Fruit fly (Drosophila melanogaster) whole organism, pupa: ENCODE measurements around the gene Prosalpha3T.

Experiments
- CG10348 ChIP-seq: fragments of 200-800 bp; sonication (Bioruptor generic); IDR thresholded peaks from 2 replicates; pipeline ENCODE4 v1.3.6; 2022; ENCODE audit warnings: missing biosample characterization, missing genetic modification characterization
- CG12605 ChIP-seq: fragments of 200-800 bp; sonication (Bioruptor generic); IDR thresholded peaks from 2 replicates; pipeline ENCODE4 v1.3.6; 2022; ENCODE audit warnings: missing biosample characterization, missing genetic modification characterization
- CG13204 ChIP-seq: fragments of 200-800 bp; sonication (Bioruptor generic); optimal IDR thresholded peaks from 2 replicates; lab custom pipeline; 2018; ENCODE audit warnings: missing biosample characterization, mild to moderate bottlenecking, missing genetic modification characterization, moderate library complexity
- CG14655 ChIP-seq: fragments of 200-800 bp; sonication (Bioruptor generic); optimal IDR thresholded peaks from 3 replicates; lab custom pipeline; 2017; ENCODE audit warnings: mild to moderate bottlenecking, missing biosample characterization, missing genetic modification reagents, missing genetic modification characterization
- CG15710 ChIP-seq: fragments of 200-800 bp; sonication (Bioruptor generic); optimal IDR thresholded peaks from 2 replicates; lab custom pipeline; 2018; ENCODE audit warnings: missing biosample characterization, mild to moderate bottlenecking, missing genetic modification characterization, moderate library complexity
- CG17806 ChIP-seq: fragments of 200-800 bp; sonication (Bioruptor generic); optimal IDR thresholded peaks from 2 replicates; lab custom pipeline; 2018; ENCODE audit warnings: missing biosample characterization, mild to moderate bottlenecking, missing genetic modification characterization, moderate library complexity
- CG32121 ChIP-seq: fragments of 200-800 bp; sonication (Bioruptor generic); IDR thresholded peaks from 2 replicates; pipeline ENCODE4 v1.3.6; 2022; ENCODE audit warnings: missing biosample characterization, missing genetic modification characterization
- CG34367 ChIP-seq: fragments of 200-800 bp; sonication (Bioruptor generic); optimal IDR thresholded peaks from 2 replicates; lab custom pipeline; 2018; ENCODE audit warnings: missing biosample characterization, mild to moderate bottlenecking, missing genetic modification characterization
- CG4496 ChIP-seq: fragments of 200-800 bp; sonication (Bioruptor generic); IDR thresholded peaks from 3 replicates; pipeline ENCODE4 v1.3.6; 2022; ENCODE audit warnings: missing biosample characterization, missing genetic modification characterization
- CG8159 ChIP-seq: fragments of 200-800 bp; sonication (Bioruptor generic); optimal IDR thresholded peaks from 3 replicates; lab custom pipeline; 2018; ENCODE audit warnings: missing biosample characterization, mild to moderate bottlenecking, missing genetic modification characterization, moderate library complexity
- CG8301 ChIP-seq: fragments of 200-800 bp; sonication (Bioruptor generic); optimal IDR thresholded peaks from 2 replicates; lab custom pipeline; 2018; ENCODE audit warnings: missing biosample characterization, mild to moderate bottlenecking, missing genetic modification characterization
- CG9948 ChIP-seq: fragments of 200-800 bp; sonication (Bioruptor generic); optimal IDR thresholded peaks from 2 replicates; lab custom pipeline; 2018; ENCODE audit warnings: missing biosample characterization, mild to moderate bottlenecking, missing genetic modification characterization, moderate library complexity
- D1 ChIP-seq: fragments of 200-800 bp; sonication (Bioruptor generic); optimal IDR thresholded peaks from 2 replicates; lab custom pipeline; 2018; ENCODE audit warnings: missing biosample characterization, mild to moderate bottlenecking, missing genetic modification characterization, moderate library complexity
- EcR ChIP-seq: fragments of 200-800 bp; sonication (Bioruptor generic); optimal IDR thresholded peaks from 3 replicates; lab custom pipeline; 2019; ENCODE audit warnings: missing biosample characterization, missing genetic modification characterization, mild to moderate bottlenecking, moderate library complexity, missing genetic modification reagents
- Ets98B ChIP-seq: fragments of 200-800 bp; sonication (Bioruptor generic); IDR thresholded peaks from 2 replicates; pipeline ENCODE4 v1.3.6; 2022; ENCODE audit warnings: missing biosample characterization, missing genetic modification characterization
- Pif1A ChIP-seq: fragments of 200-800 bp; sonication (Bioruptor generic); optimal IDR thresholded peaks from 3 replicates; lab custom pipeline; 2016; ENCODE audit warnings: missing biosample characterization, missing genetic modification characterization
- Pif1B ChIP-seq: fragments of 200-800 bp; sonication (Bioruptor generic); optimal IDR thresholded peaks from 3 replicates; lab custom pipeline; 2016; ENCODE audit warnings: missing biosample characterization, missing genetic modification characterization
- Snoo ChIP-seq: fragments of 200-800 bp; sonication (Bioruptor generic); optimal IDR thresholded peaks from 3 replicates; lab custom pipeline; 2017; ENCODE audit warnings: missing biosample characterization, mild to moderate bottlenecking, missing genetic modification characterization, inconsistent platforms
- fd96Ca ChIP-seq: fragments of 200-800 bp; sonication (Bioruptor generic); IDR thresholded peaks from 3 replicates; pipeline ENCODE4 v1.3.6; 2022; ENCODE audit warnings: missing biosample characterization, missing genetic modification characterization
- gl ChIP-seq: fragments of 200-800 bp; sonication (Bioruptor generic); optimal IDR thresholded peaks from 2 replicates; lab custom pipeline; 2018; ENCODE audit warnings: missing biosample characterization, mild to moderate bottlenecking, missing genetic modification characterization
- rn ChIP-seq: fragments of 200-800 bp; sonication (Bioruptor generic); IDR thresholded peaks from 2 replicates; pipeline ENCODE4 v1.3.6; 2022; ENCODE audit warnings: missing biosample characterization, missing genetic modification characterization

The Prosalpha3T gene

dm6 chr3R:31127357-31127775 is 4.2 kb upstream of the Prosalpha3T start:
- TF ChIP-seq Pif1A (GFP tag; lab: Kevin White, UChicago) (no peak), CG8301 (tag; lab: Kevin White, UChicago) (no peak), CG17806 (tag; lab: Kevin White, UChicago) (no peak), CG14655 (no peak), CG12605 (no peak), CG32121 (GFP tag; lab: Robert Waterston, UW) (no peak), CG10348 (no peak), Snoo (tag; lab: Kevin White, UChicago) (no peak), rn (GFP tag; lab: Robert Waterston, UW) (no peak), CG15710 (tag; lab: Kevin White, UChicago) (no peak), CG9948 (no peak), EcR (GFP tag; lab: Kevin White, UChicago) (no peak)

dm6 chr3R:31125746-31126199 is 2.6 kb upstream of the Prosalpha3T start, which contains the start of gene CG15554:
Gene CG15554 (plus strand): TSS chr3R:31126149.
- TF ChIP-seq CG17806 (tag; lab: Kevin White, UChicago) = no peak
- no peak for TF ChIP-seq Pif1B (GFP tag; lab: Kevin White, UChicago)
- no peak for TF ChIP-seq Snoo (tag; lab: Kevin White, UChicago)
- TF ChIP-seq D1 (tag; lab: Kevin White, UChicago) = no peak
- TF ChIP-seq rn (GFP tag; lab: Robert Waterston, UW) = no peak
- TF ChIP-seq, all 21 proteins: peak for 0

DNA sequence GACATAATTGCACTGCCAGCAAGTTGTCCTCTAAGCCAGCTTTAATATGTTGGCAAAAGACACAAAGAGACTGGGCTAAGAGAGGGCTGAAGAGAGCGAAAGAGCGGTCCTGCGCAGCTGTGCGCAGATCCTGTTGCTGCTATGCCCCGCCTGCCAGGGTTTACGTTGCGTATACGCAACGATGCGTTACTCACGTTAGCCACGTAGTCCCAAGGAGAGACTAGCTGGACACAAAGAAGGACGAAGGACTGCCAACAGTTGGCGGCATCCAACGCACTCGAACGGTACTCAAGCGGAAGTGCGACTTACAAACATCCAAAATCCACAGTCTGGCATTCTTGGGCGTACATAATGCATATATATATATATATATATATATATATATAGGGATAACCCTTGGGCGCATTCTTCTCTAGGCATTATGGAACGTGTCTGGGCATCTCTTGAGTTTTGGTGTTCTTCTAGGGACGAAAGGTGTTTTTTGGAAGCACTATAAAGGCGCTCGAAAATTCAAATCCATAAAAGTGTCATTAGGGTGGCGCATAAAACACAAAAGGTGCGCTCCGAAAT is 3.3 kb downstream of the Prosalpha3T start:
- TF ChIP-seq CG12605 (no peak), CG8159 (tag; lab: Kevin White, UChicago) (no peak), Pif1B (GFP tag; lab: Kevin White, UChicago) (no peak), Ets98B (GFP tag; lab: Robert Waterston, UW) (no peak), CG10348 (no peak), CG15710 (tag; lab: Kevin White, UChicago) (no peak), CG32121 (GFP tag; lab: Robert Waterston, UW) (no peak), EcR (GFP tag; lab: Kevin White, UChicago) (no peak), rn (GFP tag; lab: Robert Waterston, UW) (no peak), CG4496 (GFP tag; lab: Robert Waterston, UW) (no peak), Pif1A (GFP tag; lab: Kevin White, UChicago) (no peak), CG13204 (no peak), CG9948 (no peak), CG14655 (no peak), CG8301 (tag; lab: Kevin White, UChicago) (no peak), CG34367 (tag; lab: Kevin White, UChicago) (no peak), fd96Ca (GFP tag; lab: Robert Waterston, UW) (no peak)

DNA sequence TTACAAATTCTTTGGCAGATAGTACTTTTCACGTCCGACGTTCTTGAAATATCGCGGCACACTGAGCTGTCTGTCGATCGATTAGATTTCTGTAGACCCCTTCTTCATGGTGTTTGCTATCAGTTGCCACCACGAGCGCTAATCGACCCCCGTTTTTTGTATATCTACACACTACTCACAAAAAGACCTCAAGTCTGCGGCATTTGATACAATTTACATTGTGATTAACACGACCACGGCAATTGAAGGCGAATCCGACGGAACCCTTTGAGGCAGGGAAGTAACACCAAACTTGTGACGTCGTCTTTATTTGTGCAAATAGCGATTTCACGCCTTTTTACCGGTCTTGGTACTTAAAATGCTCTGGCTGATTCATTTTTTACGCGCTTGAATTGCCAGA is 14.1 kb downstream of the Prosalpha3T start, which contains the start of gene Mayo:
Gene Mayo, minus strand, starts transcription at position 66 of the 400 bp plus-strand sequence.
- TF ChIP-seq gl (tag; lab: Kevin White, UChicago) (no peak), CG34367 (tag; lab: Kevin White, UChicago) (no peak), fd96Ca (GFP tag; lab: Robert Waterston, UW) (no peak), CG10348 (no peak), CG15710 (tag; lab: Kevin White, UChicago) (no peak), CG8301 (tag; lab: Kevin White, UChicago) (no peak), CG12605 (no peak)

DNA sequence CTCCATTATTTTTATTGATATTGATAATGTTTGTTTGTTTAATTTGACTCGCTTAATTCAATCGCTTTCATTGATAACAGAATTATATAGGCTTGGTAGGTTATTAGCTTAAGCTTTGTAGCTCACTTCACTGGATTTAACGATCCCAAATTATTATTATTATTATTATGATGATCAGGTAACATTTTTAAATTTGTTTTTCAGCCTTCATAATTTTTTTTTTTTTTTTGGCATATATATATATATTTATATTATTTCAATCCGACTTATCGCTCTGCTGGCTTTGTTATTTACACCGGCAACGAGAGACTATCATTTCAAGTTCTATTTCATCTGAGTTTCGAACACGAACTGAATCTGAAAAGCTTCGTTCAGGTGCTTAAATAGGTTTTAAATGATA is 22.1 kb downstream of the Prosalpha3T start, which contains the start of gene CG15553:
Gene CG15553, minus strand, starts transcription at position 101 of the 400 bp plus-strand sequence.
- no peak for TF ChIP-seq CG13204

DNA sequence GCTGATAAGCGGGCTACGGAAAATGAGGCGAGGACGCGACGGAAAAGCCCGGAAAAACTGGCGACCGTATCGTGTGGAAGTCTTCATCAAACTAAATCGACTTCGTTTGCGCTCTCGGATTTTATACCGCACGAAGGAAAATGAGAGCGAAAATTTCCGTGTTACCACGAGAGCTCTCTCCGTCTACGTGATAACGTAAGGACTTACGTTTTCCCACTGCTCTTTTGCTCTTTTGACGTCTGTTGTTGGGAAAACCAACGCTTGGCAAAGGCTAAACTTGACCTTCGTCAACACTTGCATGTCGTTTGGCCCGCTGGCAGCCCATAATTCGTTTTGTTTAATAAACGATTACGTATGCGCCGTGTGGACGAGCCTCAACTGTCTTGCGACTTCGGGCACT is 26.0 kb downstream of the Prosalpha3T start, which contains the start of gene CG11317:
Gene CG11317, minus strand, starts transcription at position 101 of the 400 bp plus-strand sequence.
- TF ChIP-seq CG9948 (no peak), CG32121 (GFP tag; lab: Robert Waterston, UW) (no peak), CG8301 (tag; lab: Kevin White, UChicago) (no peak), Pif1A (GFP tag; lab: Kevin White, UChicago) (no peak), gl (tag; lab: Kevin White, UChicago) (no peak), Snoo (tag; lab: Kevin White, UChicago) (no peak), CG4496 (GFP tag; lab: Robert Waterston, UW) (no peak), rn (GFP tag; lab: Robert Waterston, UW) (no peak), CG17806 (tag; lab: Kevin White, UChicago) (no peak), EcR (GFP tag; lab: Kevin White, UChicago) (no peak), fd96Ca (GFP tag; lab: Robert Waterston, UW) (no peak), CG13204 (no peak), CG15710 (tag; lab: Kevin White, UChicago) (no peak), CG8159 (tag; lab: Kevin White, UChicago) (no peak), Ets98B (GFP tag; lab: Robert Waterston, UW) (no peak), CG10348 (no peak), Pif1B (GFP tag; lab: Kevin White, UChicago) (no peak)
